Fruit fly (Drosophila melanogaster) Kc167 (cell line): ENCODE measurements around the gene CG42537.

Source experiments
- Myc ChIP-seq: fragments of >200 bp; optimal IDR thresholded peaks from 2 replicates; lab custom pipeline; 2017; ENCODE audit warnings: missing external identifiers
- Sin3A ChIP-seq: fragments of >200 bp; optimal IDR thresholded peaks from 2 replicates; lab custom pipeline; 2018; ENCODE audit warnings: missing external identifiers
- h ChIP-seq: fragments of >200 bp; optimal IDR thresholded peaks from 3 replicates; lab custom pipeline; 2018; ENCODE audit warnings: missing external identifiers
- insv ChIP-seq: fragments of >200 bp; optimal IDR thresholded peaks from 3 replicates; lab custom pipeline; 2018; ENCODE audit warnings: missing external identifiers
- psq ChIP-seq: fragments of >200 bp; optimal IDR thresholded peaks from 2 replicates; lab custom pipeline; 2017; ENCODE audit warnings: missing external identifiers
- ttk ChIP-seq: sonication (Bioruptor generic); optimal IDR thresholded peaks from 2 replicates; lab custom pipeline; 2017; ENCODE audit warnings: missing external identifiers

CG42537 gene

dm6 chr3R:6423128-6423527 lies 45.5 kb downstream of the CG42537 start:
- no peak for TF ChIP-seq Sin3A (lab: Kevin White, UChicago)
- no peak for TF ChIP-seq insv (lab: Kevin White, UChicago)
- no peak for TF ChIP-seq Myc (lab: Kevin White, UChicago)
- no peak for TF ChIP-seq h (lab: Kevin White, UChicago)
- TF ChIP-seq psq (lab: Kevin White, UChicago) = no peak
- TF ChIP-seq ttk (lab: Kevin White, UChicago) = no peak

dm6 chr3R:6423984-6424602 lies 46.5 kb downstream of the CG42537 start:
- TF ChIP-seq insv (lab: Kevin White, UChicago) (no peak), psq (lab: Kevin White, UChicago) (no peak), Myc (lab: Kevin White, UChicago) (no peak), h (lab: Kevin White, UChicago) (no peak), Sin3A (lab: Kevin White, UChicago) (no peak), ttk (lab: Kevin White, UChicago) (no peak)

dm6 chr3R:6425454-6426156 lies 48.0 kb downstream of the CG42537 start:
- TF ChIP-seq Myc (lab: Kevin White, UChicago) (no peak), ttk (lab: Kevin White, UChicago) (no peak), psq (lab: Kevin White, UChicago) (no peak), insv (lab: Kevin White, UChicago) (no peak), Sin3A (lab: Kevin White, UChicago) (no peak), h (lab: Kevin White, UChicago) (no peak)

dm6 chr3R:6426173-6426899 lies 48.7 kb downstream of the CG42537 start:
- TF ChIP-seq ttk (lab: Kevin White, UChicago) (no peak), Myc (lab: Kevin White, UChicago) (no peak)
